Worm (Caenorhabditis elegans) whole organism, L4 larva: Measurements from ENCODE around the gene egl-45.

Experiments used
- D1046.2 ChIP-seq: fragments of 200-800 bp; sonication (Bioruptor generic); IDR thresholded peaks from 2 replicates; pipeline ENCODE4 v1.3.6; 2022; ENCODE audit warnings: missing genetic modification characterization, missing compliant biosample characterization
- F10B5.3 ChIP-seq: sonication (generic microtip); optimal IDR thresholded peaks from 2 replicates; lab custom pipeline; 2016; ENCODE audit warnings: mild to moderate bottlenecking, missing genetic modification characterization, missing compliant biosample characterization
- F37D6.2 ChIP-seq: sonication (generic microtip); optimal IDR thresholded peaks from 2 replicates; lab custom pipeline; 2016; ENCODE audit warnings: mild to moderate bottlenecking, missing genetic modification characterization, missing compliant biosample characterization
- F44E2.7 ChIP-seq: fragments of 200-800 bp; sonication (Bioruptor generic); IDR thresholded peaks from 2 replicates; pipeline ENCODE4 v2.1.2; 2022; ENCODE audit warnings: missing genetic modification characterization, missing compliant biosample characterization
- F49E8.2 ChIP-seq: sonication (generic microtip); optimal IDR thresholded peaks from 2 replicates; lab custom pipeline; 2016; ENCODE audit warnings: missing compliant biosample characterization, mild to moderate bottlenecking, missing genetic modification characterization, borderline replicate concordance
- R02D3.7 ChIP-seq: fragments of 150-350 bp; sonication (generic microtip); optimal IDR thresholded peaks from 3 replicates; lab custom pipeline; 2014; ENCODE audit warnings: missing biosample characterization, missing genetic modification characterization
- T20F7.1 ChIP-seq: fragments of 200-800 bp; sonication (Bioruptor generic); optimal IDR thresholded peaks from 2 replicates; lab custom pipeline; 2018; ENCODE audit warnings: mild to moderate bottlenecking, missing genetic modification characterization, missing compliant biosample characterization
- T26A8.4 ChIP-seq: fragments of 200-800 bp; sonication (Bioruptor generic); IDR thresholded peaks from 2 replicates; pipeline ENCODE4 v1.3.6; 2022; ENCODE audit warnings: missing genetic modification characterization, missing compliant biosample characterization
- Y105C5A.15 ChIP-seq: fragments of 200-800 bp; sonication (Bioruptor generic); IDR thresholded peaks from 2 replicates; pipeline ENCODE4 v1.3.6; 2022; ENCODE audit warnings: missing genetic modification characterization, missing compliant biosample characterization
- ama-1 ChIP-seq: fragments of 150-350 bp; optimal IDR thresholded peaks from 2 replicates; lab custom pipeline; 2014; ENCODE audit warnings: inconsistent platforms, mixed read lengths
- ceh-32 ChIP-seq: sonication (generic microtip); optimal IDR thresholded peaks from 2 replicates; lab custom pipeline; 2016; ENCODE audit warnings: mild to moderate bottlenecking, missing genetic modification characterization, missing compliant biosample characterization; ENCODE audit not compliant: poor library complexity
- ceh-62 ChIP-seq: sonication (generic microtip); optimal IDR thresholded peaks from 2 replicates; lab custom pipeline; 2017; ENCODE audit warnings: missing biosample characterization, missing genetic modification characterization
- ceh-82 ChIP-seq: sonication (generic microtip); optimal IDR thresholded peaks from 2 replicates; lab custom pipeline; 2017; ENCODE audit warnings: missing biosample characterization, missing genetic modification characterization
- cey-2 ChIP-seq: sonication (generic microtip); optimal IDR thresholded peaks from 3 replicates; lab custom pipeline; 2017; ENCODE audit warnings: missing genetic modification characterization, mild to moderate bottlenecking, missing compliant biosample characterization, antibody characterized with exemption, borderline replicate concordance; ENCODE audit not compliant: insufficient read depth
- ctbp-1 ChIP-seq: fragments of 200-800 bp; sonication (Bioruptor generic); IDR thresholded peaks from 2 replicates; pipeline ENCODE4 v1.3.6; 2022; ENCODE audit warnings: missing genetic modification reagents, missing genetic modification characterization, missing compliant biosample characterization
- daf-16 ChIP-seq, 3 experiments: sonication (generic microtip); optimal IDR thresholded peaks; 2 replicates each; lab custom pipeline; 2016 to 2017; ENCODE audit warnings: missing genetic modification characterization in 3 of 3, missing genetic modification reagents in 3 of 3, mild to moderate bottlenecking in 2 of 3, missing compliant biosample characterization in 2 of 3, missing biosample characterization in 1 of 3, moderate library complexity in 1 of 3
- dmd-6 ChIP-seq: fragments of 200-800 bp; sonication (Bioruptor generic); IDR thresholded peaks from 2 replicates; pipeline ENCODE4 v1.3.6; 2022; ENCODE audit warnings: missing genetic modification reagents, missing genetic modification characterization, missing compliant biosample characterization
- dmd-8 ChIP-seq: fragments of 200-800 bp; sonication (Bioruptor generic); IDR thresholded peaks from 2 replicates; pipeline ENCODE4 v1.3.6; 2022; ENCODE audit warnings: missing genetic modification characterization, missing compliant biosample characterization
- dpl-1 ChIP-seq: fragments of 150-350 bp; optimal IDR thresholded peaks from 2 replicates; lab custom pipeline; 2014; ENCODE audit warnings: missing biosample characterization, missing genetic modification reagents, missing genetic modification characterization
- duxl-1 ChIP-seq: sonication (generic microtip); optimal IDR thresholded peaks from 2 replicates; lab custom pipeline; 2016; ENCODE audit warnings: mild to moderate bottlenecking, missing genetic modification characterization, moderate library complexity, missing compliant biosample characterization; ENCODE audit not compliant: poor library complexity
- dve-1 ChIP-seq: sonication (generic microtip); optimal IDR thresholded peaks from 2 replicates; lab custom pipeline; 2017; ENCODE audit warnings: antibody characterized with exemption, mild to moderate bottlenecking, missing genetic modification characterization, missing compliant biosample characterization; ENCODE audit not compliant: insufficient read depth
- gei-8 ChIP-seq: fragments of 200-800 bp; sonication (Bioruptor generic); optimal IDR thresholded peaks from 2 replicates; lab custom pipeline; 2018; ENCODE audit warnings: mild to moderate bottlenecking, missing genetic modification characterization, missing compliant biosample characterization
- hlh-11 ChIP-seq: fragments of 200-800 bp; sonication (Bioruptor generic); optimal IDR thresholded peaks from 2 replicates; lab custom pipeline; 2018; ENCODE audit warnings: mild to moderate bottlenecking, missing genetic modification characterization, missing compliant biosample characterization
- hmg-1.1 ChIP-seq: fragments of 200-800 bp; sonication (Bioruptor generic); IDR thresholded peaks from 2 replicates; pipeline ENCODE4 v1.3.6; 2022; ENCODE audit warnings: missing genetic modification reagents, missing genetic modification characterization, missing compliant biosample characterization
- lim-7 ChIP-seq: fragments of 200-800 bp; sonication (Bioruptor generic); IDR thresholded peaks from 2 replicates; pipeline ENCODE4 v1.3.6; 2022; ENCODE audit warnings: missing genetic modification characterization, missing compliant biosample characterization
- lin-13 ChIP-seq: fragments of 150-350 bp; optimal IDR thresholded peaks from 2 replicates; lab custom pipeline; 2014; ENCODE audit warnings: missing biosample characterization, missing genetic modification reagents, missing genetic modification characterization
- lsy-2 ChIP-seq, 2 experiments: fragments of 150-350 bp in 1 of 2; sonication (generic microtip) in 1 of 2; optimal IDR thresholded peaks; 2 replicates each; lab custom pipeline; 2014 to 2017; ENCODE audit warnings: missing biosample characterization in 2 of 2, missing genetic modification characterization in 2 of 2
- madf-5 ChIP-seq, 2 experiments: fragments of 200-800 bp; sonication (Bioruptor generic); IDR thresholded peaks; 2 replicates each; pipeline ENCODE4 v1.3.6; 2022; ENCODE audit warnings: missing compliant biosample characterization in 2 of 2, missing genetic modification characterization in 2 of 2
- madf-9 ChIP-seq: fragments of 200-800 bp; sonication (Bioruptor generic); conservative IDR thresholded peaks from 2 replicates; pipeline ENCODE4 v1.3.6; 2022; ENCODE audit warnings: missing genetic modification reagents, missing genetic modification characterization, missing compliant biosample characterization
- nhr-25 ChIP-seq: sonication (generic microtip); optimal IDR thresholded peaks from 2 replicates; lab custom pipeline; 2017; ENCODE audit warnings: missing genetic modification characterization, mild to moderate bottlenecking, missing compliant biosample characterization, antibody characterized with exemption, moderate library complexity, borderline replicate concordance; ENCODE audit not compliant: insufficient read depth
- nhr-41 ChIP-seq: fragments of 200-800 bp; sonication (Bioruptor generic); IDR thresholded peaks from 2 replicates; pipeline ENCODE4 v1.3.6; 2022; ENCODE audit warnings: missing genetic modification reagents, missing genetic modification characterization, missing compliant biosample characterization
- nhr-42 ChIP-seq: fragments of 200-800 bp; sonication (Bioruptor generic); IDR thresholded peaks from 2 replicates; pipeline ENCODE4 v1.3.6; 2022; ENCODE audit warnings: missing genetic modification characterization, missing compliant biosample characterization
- nhr-48 ChIP-seq: sonication (generic microtip); optimal IDR thresholded peaks from 2 replicates; lab custom pipeline; 2016; ENCODE audit warnings: mild to moderate bottlenecking, missing genetic modification characterization, missing compliant biosample characterization
- nhr-6 ChIP-seq: fragments of 150-350 bp; optimal IDR thresholded peaks from 2 replicates; lab custom pipeline; 2014; ENCODE audit warnings: missing biosample characterization, missing genetic modification characterization
- pha-4 ChIP-seq, 2 experiments: fragments of 150-350 bp in 1 of 2; fragments of 200-800 bp in 1 of 2; sonication (Bioruptor generic) in 1 of 2; IDR thresholded peaks in 1 of 2; optimal IDR thresholded peaks in 1 of 2; 2 replicates each; pipeline versions ENCODE4 v1.3.6 to Lab custom; 2014 to 2022; ENCODE audit warnings: missing genetic modification characterization in 2 of 2, missing genetic modification reagents in 2 of 2, missing biosample characterization in 1 of 2, missing compliant biosample characterization in 1 of 2
- php-3 ChIP-seq: fragments of 200-800 bp; sonication (Bioruptor generic); IDR thresholded peaks from 2 replicates; pipeline ENCODE4 v1.3.6; 2022; ENCODE audit warnings: missing genetic modification reagents, missing genetic modification characterization, missing compliant biosample characterization
- set-16 ChIP-seq: fragments of 200-800 bp; sonication (Bioruptor generic); IDR thresholded peaks from 2 replicates; pipeline ENCODE4 v1.3.6; 2022; ENCODE audit warnings: missing genetic modification reagents, missing genetic modification characterization, missing compliant biosample characterization
- skn-1 ChIP-seq: fragments of 150-350 bp; optimal IDR thresholded peaks from 2 replicates; lab custom pipeline; 2014; ENCODE audit warnings: missing biosample characterization, missing genetic modification characterization
- tra-1 ChIP-seq: fragments of 200-800 bp; sonication (Bioruptor generic); IDR thresholded peaks from 2 replicates; pipeline ENCODE4 v1.3.6; 2022; ENCODE audit warnings: missing genetic modification reagents, missing genetic modification characterization, missing compliant biosample characterization
- unc-130 ChIP-seq: sonication (generic microtip); optimal IDR thresholded peaks from 2 replicates; lab custom pipeline; 2016; ENCODE audit warnings: missing genetic modification reagents, missing genetic modification characterization, missing compliant biosample characterization
- unc-39 ChIP-seq: sonication (generic microtip); optimal IDR thresholded peaks from 2 replicates; lab custom pipeline; 2017; ENCODE audit warnings: missing biosample characterization, missing genetic modification characterization
- unc-62 ChIP-seq, 3 experiments: fragments of 150-350 bp in 1 of 3; sonication (generic microtip); optimal IDR thresholded peaks in 2 of 3; peaks in 1 of 3; 1 replicate in 1 of 3; 2 replicates in 2 of 3; lab custom pipeline; 2014 to 2017; ENCODE audit warnings: missing biosample characterization in 3 of 3, missing genetic modification characterization in 3 of 3, missing genetic modification reagents in 3 of 3, missing genotype in 1 of 3
- vab-7 ChIP-seq: fragments of 200-800 bp; sonication (Bioruptor generic); IDR thresholded peaks from 2 replicates; pipeline ENCODE4 v1.3.6; 2022; ENCODE audit warnings: missing genetic modification reagents, missing genetic modification characterization, missing compliant biosample characterization

The egl-45 gene

DNA sequence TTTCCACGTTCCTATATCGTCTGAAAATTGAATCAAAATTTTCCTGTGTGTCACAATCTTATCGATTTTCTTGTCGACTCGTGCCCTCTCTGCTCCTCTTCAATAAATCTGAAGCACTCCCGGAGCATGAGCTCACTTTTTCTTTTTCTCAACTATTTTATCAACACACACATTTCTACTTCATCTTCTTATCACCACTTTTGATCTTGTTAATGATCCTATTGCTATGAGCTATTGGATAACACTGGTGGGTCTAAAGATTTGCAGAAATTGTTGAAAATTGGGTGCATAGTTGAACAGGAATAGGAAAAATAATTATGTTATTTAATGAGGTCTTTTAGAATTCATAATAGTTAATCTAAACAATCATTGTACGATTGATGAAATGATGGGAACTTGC is 23.2 kb downstream of the egl-45 start:
- TF ChIP-seq R02D3.7 (tag; lab: Kevin White, UChicago) = no peak
- TF ChIP-seq hmg-1.1 (GFP tag; lab: Robert Waterston, UW) = no peak
- TF ChIP-seq tra-1 (GFP tag; lab: Robert Waterston, UW) = no peak
- TF ChIP-seq ctbp-1 (GFP tag; lab: Robert Waterston, UW) = no peak
- no peak for TF ChIP-seq nhr-41 (GFP tag; lab: Robert Waterston, UW)
- no peak for TF ChIP-seq daf-16 (GFP tag; optimal IDR thresholded peaks at IDR 0.05; lab: Kevin White, UChicago)
- TF ChIP-seq daf-16 (tag; optimal IDR thresholded peaks at IDR 0.05; lab: Kevin White, UChicago) = no peak
- TF ChIP-seq ceh-62 (tag; lab: Kevin White, UChicago) = no peak
- no peak for TF ChIP-seq php-3 (GFP tag; lab: Robert Waterston, UW)
- TF ChIP-seq nhr-25 (tag; lab: Kevin White, UChicago) = no peak
- TF ChIP-seq cey-2 = no peak
- no peak for TF ChIP-seq F44E2.7
- TF ChIP-seq pha-4 (GFP tag; IDR thresholded peaks at IDR 0.05; lab: Robert Waterston, UW) = no peak
- TF ChIP-seq pha-4 (tag; optimal IDR thresholded peaks at IDR 0.05; lab: Kevin White, UChicago) = no peak
- TF ChIP-seq lin-13 (GFP tag; lab: Kevin White, UChicago) = no peak
- TF ChIP-seq lim-7 (GFP tag; lab: Robert Waterston, UW) = no peak
- no peak for TF ChIP-seq dmd-6
- no peak for TF ChIP-seq madf-9 (GFP tag; lab: Robert Waterston, UW)
- TF ChIP-seq F10B5.3 = no peak

DNA sequence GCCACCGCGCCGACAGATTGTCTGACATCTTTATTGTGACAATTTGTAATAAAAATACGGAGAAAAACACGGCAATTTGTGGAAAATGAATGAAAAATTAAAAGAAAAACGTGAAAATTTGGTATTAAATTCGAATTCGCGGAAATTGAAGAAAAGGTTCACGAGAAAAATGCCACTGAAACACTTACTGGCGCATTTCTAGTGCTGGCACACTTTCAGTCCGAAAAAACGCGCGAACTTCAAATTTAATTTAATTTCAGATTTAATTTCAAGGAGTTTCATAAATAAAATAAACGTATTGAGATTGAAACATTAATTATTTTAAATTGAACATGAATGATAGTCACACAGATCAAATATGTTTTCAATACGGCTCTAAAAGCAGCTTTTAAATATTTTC is 33.1 kb downstream of the egl-45 start, which contains the start of gene cyk-7:
Gene cyk-7, minus strand, starts transcription at position 99 of the 400 bp plus-strand sequence.
- TF ChIP-seq unc-130 = peak; percentile 17
- no peak for TF ChIP-seq madf-5 (GFP tag; IDR thresholded peaks at IDR 0.05; lab: Robert Waterston, UW)
- TF ChIP-seq nhr-48 (tag; lab: Kevin White, UChicago) = no peak
- TF ChIP-seq unc-39 (tag; lab: Kevin White, UChicago) = no peak
- TF ChIP-seq T26A8.4 (GFP tag; lab: Robert Waterston, UW) = no peak
- TF ChIP-seq dve-1 = no peak
- TF ChIP-seq T20F7.1 (GFP tag; lab: Kevin White, UChicago) = no peak
- no peak for TF ChIP-seq nhr-42 (GFP tag; lab: Robert Waterston, UW)
- TF ChIP-seq hlh-11 = no peak
- peak; percentile 69 for TF ChIP-seq F49E8.2 (tag; lab: Kevin White, UChicago)
- peak; percentile 45 for TF ChIP-seq dpl-1 (GFP tag; lab: Kevin White, UChicago)
- no peak for TF ChIP-seq ceh-32 (tag; lab: Kevin White, UChicago)
- TF ChIP-seq duxl-1 (tag; lab: Kevin White, UChicago) = no peak

DNA sequence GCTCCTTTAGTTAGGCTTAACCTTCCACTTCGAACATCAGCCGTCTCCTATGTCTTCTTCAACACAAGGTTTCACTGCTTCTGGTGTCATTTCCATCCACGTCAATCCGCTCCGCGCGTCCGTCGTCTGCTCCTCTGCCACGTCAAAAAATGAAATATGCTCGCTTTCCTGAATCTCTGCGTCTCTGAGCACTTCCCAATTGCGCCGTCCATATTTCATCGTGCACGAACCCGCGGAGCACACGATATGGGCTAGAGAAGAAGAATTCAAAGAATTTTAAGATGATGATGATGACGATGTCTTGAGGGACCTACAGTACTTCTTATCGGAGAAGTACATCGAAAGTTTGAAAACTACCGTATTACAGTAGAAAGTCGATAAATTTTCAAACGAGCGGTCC is 35.5 kb downstream of the egl-45 start:
- TF ChIP-seq unc-62 (GFP tag; optimal IDR thresholded peaks at IDR 0.05 in 1 of 2; lab: Kevin White, UChicago) (peak in 1 of 2 experiments; percentile 99), unc-62 (tag; optimal IDR thresholded peaks at IDR 0.05; lab: Kevin White, UChicago) (no peak), ama-1 (lab: Kevin White, UChicago) (no peak)

DNA sequence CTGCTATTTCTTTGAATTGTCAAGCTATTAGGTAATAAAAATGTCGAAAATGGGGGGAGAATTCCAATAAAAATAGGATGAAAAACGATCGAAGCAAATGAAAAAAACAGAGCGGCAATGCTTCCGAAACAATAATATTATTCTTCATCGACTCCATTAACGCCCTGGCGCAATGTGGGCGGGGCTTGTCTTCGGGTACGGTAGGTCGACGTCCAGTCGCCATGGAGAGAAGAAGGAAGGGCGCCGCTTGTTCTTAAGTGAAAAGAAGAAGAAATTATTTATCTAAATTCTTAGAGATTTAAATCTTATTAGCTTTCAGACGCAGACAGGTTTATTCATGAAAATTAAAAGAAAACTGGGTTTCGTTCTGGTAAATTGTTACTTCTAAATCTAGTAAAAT is 36.2 kb downstream of the egl-45 start:
- TF ChIP-seq gei-8 (GFP tag; lab: Kevin White, UChicago) (no peak), ceh-82 (tag; lab: Kevin White, UChicago) (no peak), set-16 (GFP tag; lab: Robert Waterston, UW) (no peak), D1046.2 (GFP tag; lab: Robert Waterston, UW) (no peak), dmd-8 (GFP tag; lab: Robert Waterston, UW) (no peak), skn-1 (no peak), T20F7.1 (GFP tag; lab: Kevin White, UChicago) (no peak), duxl-1 (tag; lab: Kevin White, UChicago) (peak; percentile 24), F37D6.2 (tag; lab: Kevin White, UChicago) (no peak), ceh-62 (tag; lab: Kevin White, UChicago) (no peak), T26A8.4 (GFP tag; lab: Robert Waterston, UW) (no peak), vab-7 (GFP tag; lab: Robert Waterston, UW) (no peak), Y105C5A.15 (no peak), unc-39 (tag; lab: Kevin White, UChicago) (no peak), madf-5 (GFP tag; IDR thresholded peaks at IDR 0.05; lab: Robert Waterston, UW) (no peak), nhr-6 (tag; lab: Kevin White, UChicago) (no peak), lsy-2 (tag; optimal IDR thresholded peaks at IDR 0.05; lab: Kevin White, UChicago) (peak in 1 of 2 experiments; percentile 56)
- TF ChIP-seq, all 104 proteins: peak for 2
